Fruit fly (Drosophila melanogaster): ENCODE data around the gene CG2656.

dm6 chr3R:7154586-7155357 lies 10.2 kb downstream of the CG2656 start, which contains the start of gene MAGE:
- TF ChIP-seq Sin3A (optimal IDR thresholded peaks at IDR 0.05) (no peak), h (optimal IDR thresholded peaks at IDR 0.05) (no peak), Myc (optimal IDR thresholded peaks at IDR 0.05) (no peak), psq (optimal IDR thresholded peaks at IDR 0.05) (no peak)
